Worm (Caenorhabditis elegans): ENCODE results near the gene sre-33.

Gene sre-33

DNA sequence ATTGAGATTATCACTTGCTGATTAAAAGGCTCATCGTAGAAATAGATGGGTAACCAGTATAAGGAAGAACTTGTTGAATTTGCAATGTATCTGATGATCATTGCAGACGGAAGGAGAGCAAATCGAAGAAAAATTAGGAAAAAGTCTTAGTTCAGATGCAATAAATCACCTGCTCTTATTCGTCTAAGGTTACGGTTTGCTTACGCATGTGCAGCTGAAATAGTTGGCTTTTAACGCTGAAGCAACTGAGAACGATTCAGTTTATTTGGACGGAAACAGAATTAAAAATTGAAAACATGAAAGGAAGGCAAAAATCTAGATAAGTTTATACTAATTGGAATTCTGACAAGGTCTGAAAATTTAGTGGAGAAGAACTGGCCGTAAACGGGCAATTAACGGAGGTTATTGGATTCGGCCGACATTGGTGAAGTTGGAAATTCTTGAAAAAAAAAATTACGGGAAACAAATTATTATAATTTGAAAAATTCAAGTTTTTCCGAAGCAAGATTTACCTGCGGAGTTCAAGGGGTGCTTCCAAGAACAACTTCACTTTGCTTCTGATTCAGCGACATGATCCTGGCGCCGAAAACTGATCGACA is at the start of gene sre-33, which contains the start of gene sre-35:
TSS of gene sre-33 (plus strand) at position 549 of the 599 bp plus-strand sequence.
TSS of gene sre-35 (minus strand) at position 101 of the 599 bp plus-strand sequence.
- no peak for TF ChIP-seq hsf-1 (GFP tag; IDR thresholded peaks at IDR 0.05)
- TF ChIP-seq D2030.7 (GFP tag; IDR thresholded peaks at IDR 0.05), result no peak
- no peak for TF ChIP-seq rec-8 (tag; optimal IDR thresholded peaks at IDR 0.05)
- TF ChIP-seq mes-4 (tag; optimal IDR thresholded peaks at IDR 0.05), result no peak
- TF ChIP-seq ceh-27 (GFP tag; optimal IDR thresholded peaks at IDR 0.05), result no peak
- no peak for TF ChIP-seq bed-1 (GFP tag; IDR thresholded peaks at IDR 0.05)
- TF ChIP-seq egrh-3 (GFP tag; IDR thresholded peaks at IDR 0.05), result no peak

DNA sequence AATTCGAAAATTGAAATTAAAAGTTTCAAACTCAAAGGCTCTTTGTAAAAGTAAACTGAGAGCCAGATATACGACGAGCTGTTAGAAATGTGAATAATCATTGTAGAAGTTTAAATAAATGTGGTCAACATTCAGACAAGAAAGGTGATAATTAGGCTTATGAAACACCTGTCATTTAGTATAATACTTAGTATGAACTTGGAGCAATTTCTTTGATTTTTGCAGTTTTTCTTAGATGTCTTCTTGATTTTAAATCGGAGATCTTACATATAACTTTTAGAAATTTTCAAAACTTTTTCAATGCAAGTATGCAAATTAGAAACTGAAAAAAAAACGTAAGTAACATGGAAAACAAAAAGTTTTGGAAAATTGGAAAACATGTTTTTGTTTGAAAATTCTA is 46.7 kb upstream of the sre-33 start, which contains the start of gene sre-30:
TSS of gene sre-30 (minus strand) at position 101 of the 400 bp plus-strand sequence.
- TF ChIP-seq F23B12.7 (tag; optimal IDR thresholded peaks at IDR 0.05; ENCODE audit: insufficient read depth) (no peak), zim-3 (tag; optimal IDR thresholded peaks at IDR 0.05) (no peak), F55B11.4 (tag; optimal IDR thresholded peaks at IDR 0.05; ENCODE audit: borderline replicate concordance, insufficient read depth) (no peak), nhr-80 (tag; optimal IDR thresholded peaks at IDR 0.05) (no peak), lin-54 (GFP tag; optimal IDR thresholded peaks at IDR 0.05) (no peak), F49E8.2 (tag; optimal IDR thresholded peaks at IDR 0.05; ENCODE audit: insufficient read depth) (no peak), ztf-28 (GFP tag; IDR thresholded peaks at IDR 0.05) (no peak)

DNA sequence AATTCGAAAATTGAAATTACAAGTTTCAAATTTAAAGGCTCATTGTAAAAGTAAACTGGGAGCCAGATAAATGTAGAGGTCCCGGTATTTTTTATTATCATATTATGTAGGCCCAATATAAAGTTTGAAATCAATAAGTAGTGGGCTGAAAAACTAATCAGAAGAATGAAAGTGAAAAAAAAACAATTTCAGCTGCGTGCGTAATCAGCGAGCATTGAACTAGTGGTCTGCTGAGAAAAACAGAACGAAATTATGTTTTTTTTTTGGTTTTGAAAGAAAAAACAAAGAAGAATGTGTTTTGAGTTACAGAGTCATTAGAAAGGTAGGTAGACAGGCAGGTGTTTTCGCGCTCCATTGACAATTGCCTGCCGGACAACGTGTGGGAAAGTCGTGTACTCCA is 44.4 kb upstream of the sre-33 start, which contains the start of gene sre-31:
TSS of gene sre-31 (minus strand) at position 101 of the 400 bp plus-strand sequence.
- TF ChIP-seq nfya-2 (GFP tag; IDR thresholded peaks at IDR 0.05), result no peak
- TF ChIP-seq athp-1 (tag; optimal IDR thresholded peaks at IDR 0.05), result no peak
- TF ChIP-seq lag-1 (GFP tag; IDR thresholded peaks at IDR 0.05), result no peak
- no peak for TF ChIP-seq die-1 (tag; optimal IDR thresholded peaks at IDR 0.05)
- no peak for TF ChIP-seq nhr-27 (tag; optimal IDR thresholded peaks at IDR 0.05)
- no peak for TF ChIP-seq attf-3 (GFP tag; conservative IDR thresholded peaks at IDR 0.05)
- TF ChIP-seq Y79H2A.3 (GFP tag; conservative IDR thresholded peaks at IDR 0.05), result no peak
- no peak for TF ChIP-seq dox-1 (GFP tag; IDR thresholded peaks at IDR 0.05)
- TF ChIP-seq F49E8.2 (tag; optimal IDR thresholded peaks at IDR 0.05; ENCODE audit: insufficient read depth), result no peak
- no peak for TF ChIP-seq bed-2 (GFP tag; IDR thresholded peaks at IDR 0.05)
- TF ChIP-seq cebp-2 (GFP tag; IDR thresholded peaks at IDR 0.05), result no peak
- TF ChIP-seq snpc-4 (GFP tag; optimal IDR thresholded peaks at IDR 0.05), result no peak
- no peak for TF ChIP-seq snpc-4 (tag; optimal IDR thresholded peaks at IDR 0.05)

DNA sequence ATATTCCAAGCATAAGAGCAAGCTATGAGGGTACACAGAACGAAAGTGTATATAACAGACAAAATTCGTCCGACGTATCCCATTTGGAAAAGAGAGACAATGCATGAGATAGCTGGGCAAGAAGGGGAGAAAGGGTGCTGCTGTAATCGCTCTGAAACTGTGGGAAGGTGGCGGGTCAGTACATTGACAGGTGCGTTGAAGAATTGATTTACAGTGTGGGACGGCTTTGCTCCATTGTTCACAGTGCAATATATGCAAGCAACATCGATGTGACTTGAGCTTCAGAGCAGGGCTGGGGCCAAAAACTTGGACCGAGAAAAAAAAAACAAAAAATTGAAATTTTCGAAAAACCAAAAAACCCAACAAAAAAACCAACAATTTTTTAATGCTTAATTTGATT is 43.0 kb upstream of the sre-33 start, which contains the start of gene F57G9.3:
TSS of gene F57G9.3 (minus strand) at position 101 of the 400 bp plus-strand sequence.
- TF ChIP-seq efl-1 (GFP tag; optimal IDR thresholded peaks at IDR 0.05), result no peak
- TF ChIP-seq zfh-2 (GFP tag; conservative IDR thresholded peaks at IDR 0.05), result no peak
- TF ChIP-seq dpl-1 (GFP tag; optimal IDR thresholded peaks at IDR 0.05), result no peak
- TF ChIP-seq him-1 (tag; optimal IDR thresholded peaks at IDR 0.05), result no peak
- no peak for TF ChIP-seq F22D6.2 (tag; optimal IDR thresholded peaks at IDR 0.05)
- TF ChIP-seq attf-6 (GFP tag; IDR thresholded peaks at IDR 0.05), result no peak
- no peak for TF ChIP-seq rec-8 (tag; optimal IDR thresholded peaks at IDR 0.05)
- no peak for TF ChIP-seq lin-35 (GFP tag; optimal IDR thresholded peaks at IDR 0.05)
- TF ChIP-seq ztf-26 (tag; optimal IDR thresholded peaks at IDR 0.05), result no peak
- TF ChIP-seq T07F8.4 (tag; optimal IDR thresholded peaks at IDR 0.05), result no peak
- no peak for TF ChIP-seq F52B5.7 (tag; optimal IDR thresholded peaks at IDR 0.05)
- no peak for TF ChIP-seq snpc-4 (GFP tag; optimal IDR thresholded peaks at IDR 0.05)
- TF ChIP-seq snpc-4 (tag; optimal IDR thresholded peaks at IDR 0.05), result no peak
- no peak for TF ChIP-seq sdz-38 (tag; optimal IDR thresholded peaks at IDR 0.05)
- TF ChIP-seq lin-40 (tag; optimal IDR thresholded peaks at IDR 0.05), result no peak
- TF ChIP-seq B0019.2 (GFP tag; conservative IDR thresholded peaks at IDR 0.05), result no peak
- TF ChIP-seq nfya-1 (tag; optimal IDR thresholded peaks at IDR 0.05; ENCODE audit: borderline replicate concordance, insufficient read depth), result no peak

Data from whole organism, young adult.